Fruit fly (Drosophila melanogaster): ENCODE results near the gene Cbp80.

Gene Cbp80

DNA sequence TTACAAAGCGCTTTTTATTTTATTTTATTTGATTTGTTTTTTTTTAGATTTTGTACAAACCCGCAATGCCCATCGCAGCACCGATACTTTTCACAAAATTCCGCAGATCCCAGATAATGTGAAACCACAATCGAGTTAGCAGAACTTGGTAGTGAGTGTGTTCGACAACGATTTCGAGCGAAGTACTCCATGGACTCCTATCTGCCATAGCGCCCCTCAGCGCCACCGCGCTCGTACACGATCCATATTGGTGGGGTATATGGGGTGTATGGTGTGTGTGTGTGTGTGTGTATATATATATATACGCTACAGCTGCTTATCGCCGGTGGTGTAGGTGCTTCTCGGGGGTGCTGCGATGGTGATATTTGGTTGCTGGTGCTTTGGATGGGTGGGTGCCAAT is 37.4 kb upstream of the Cbp80 start (continued):
- TF ChIP-seq Adf1 (GFP tag; IDR thresholded peaks at IDR 0.05) (peak; percentile 19; the same call in 1 of the 2 replicates), GATAe (GFP tag; conservative IDR thresholded peaks at IDR 0.05) (peak; percentile 75), vfl (GFP tag; optimal IDR thresholded peaks at IDR 0.05) (no peak), CG12769 (tag; optimal IDR thresholded peaks at IDR 0.05) (peak; percentile 19), lab (GFP tag; optimal IDR thresholded peaks at IDR 0.05) (peak; percentile 59), Hsf (GFP tag; optimal IDR thresholded peaks at IDR 0.05) (no peak)

DNA sequence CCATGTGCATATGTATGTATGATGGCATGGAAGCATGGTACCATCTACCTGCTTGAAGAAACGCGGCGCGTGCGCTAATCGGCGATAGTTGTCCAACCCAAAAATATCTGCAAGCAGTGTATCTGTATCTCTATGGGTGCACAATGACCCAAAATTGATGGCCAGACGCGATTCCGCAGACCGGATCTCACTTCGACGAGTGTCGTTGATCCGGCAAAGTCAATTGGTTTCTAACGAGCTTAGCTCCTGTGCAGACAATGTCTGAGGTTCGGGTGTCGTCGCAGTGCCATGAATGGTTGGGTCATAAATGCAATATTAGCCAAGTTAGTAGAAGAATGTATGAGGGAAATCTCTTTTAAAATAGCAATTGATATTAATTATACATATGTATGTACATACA is 36.2 kb upstream of the Cbp80 start:
- peak; percentile 81 for TF ChIP-seq zen (tag; optimal IDR thresholded peaks at IDR 0.05)
- TF ChIP-seq tll (GFP tag; optimal IDR thresholded peaks at IDR 0.05): peak in 1 of 2 experiments; percentile 82
- TF ChIP-seq ranshi (GFP tag; IDR thresholded peaks at IDR 0.05): no peak
- TF ChIP-seq lab (GFP tag; optimal IDR thresholded peaks at IDR 0.05): no peak
- no peak for TF ChIP-seq CG3281 (GFP tag; optimal IDR thresholded peaks at IDR 0.05)
- no peak for TF ChIP-seq gsb-n (tag; optimal IDR thresholded peaks at IDR 0.05)
- TF ChIP-seq CG15479 (GFP tag; optimal IDR thresholded peaks at IDR 0.05): peak; percentile 84

DNA sequence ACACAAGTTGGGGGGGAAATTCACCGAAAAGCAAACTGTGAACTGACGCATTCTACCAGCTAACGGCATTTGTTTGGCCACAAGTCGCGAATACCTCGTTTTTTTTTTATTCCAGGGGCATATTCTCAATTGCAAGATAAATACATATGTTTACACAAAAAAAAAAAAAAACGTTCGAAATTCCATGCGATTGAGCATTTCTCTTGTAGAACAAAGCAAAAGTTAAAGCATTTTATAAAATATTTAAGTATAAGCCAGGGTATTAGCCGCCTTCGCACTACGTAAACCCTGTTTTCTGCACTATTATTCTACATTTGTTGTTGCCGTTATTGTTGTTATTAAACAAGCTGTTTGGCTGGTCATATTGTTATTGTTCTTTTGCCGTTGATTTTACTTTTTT is 35.5 kb upstream of the Cbp80 start:
- TF ChIP-seq unc-4 (GFP tag; IDR thresholded peaks at IDR 0.05; ENCODE audit: partially characterized antibody) (no peak), Pdp1 (GFP tag; optimal IDR thresholded peaks at IDR 0.05) (peak; percentile 5 to 8), seq (GFP tag; IDR thresholded peaks at IDR 0.05) (peak; percentile 59), Xbp1 (GFP tag; optimal IDR thresholded peaks at IDR 0.05) (peak; percentile 13), CG16779 (GFP tag; IDR thresholded peaks at IDR 0.05) (no peak), E2f1 (GFP tag; IDR thresholded peaks at IDR 0.05) (peak; percentile 30), CG9215 (GFP tag; IDR thresholded peaks at IDR 0.05) (peak; percentile 42; the same call in 1 of the 2 replicates), CG2120 (GFP tag; optimal IDR thresholded peaks at IDR 0.05) (peak; percentile 57), sens (GFP tag) (peak; percentile 80), B-H2 (GFP tag; optimal IDR thresholded peaks at IDR 0.05) (no peak), HLH3B (GFP tag; IDR thresholded peaks at IDR 0.05) (peak; percentile 39; the same call in 1 of the 2 replicates), tx (GFP tag; optimal IDR thresholded peaks at IDR 0.05) (no peak), Dip3 (GFP tag; optimal IDR thresholded peaks at IDR 0.05) (peak; percentile 31), CG7987 (GFP tag; optimal IDR thresholded peaks at IDR 0.05) (no peak), CG10565 (GFP tag; optimal IDR thresholded peaks at IDR 0.05) (no peak), dmrt99B (tag; optimal IDR thresholded peaks at IDR 0.05) (peak; percentile 10), Ada2b (GFP tag; IDR thresholded peaks at IDR 0.05) (peak; percentile 59), Taf1 (GFP tag; IDR thresholded peaks at IDR 0.05) (0 out of 2 replicates have a peak, but pooled peaks have one; percentile 17), H2.0 (GFP tag; IDR thresholded peaks at IDR 0.05) (peak; percentile 42), row (GFP tag; IDR thresholded peaks at IDR 0.05) (peak; percentile 66), grau (tag; optimal IDR thresholded peaks at IDR 0.05) (peak; percentile 5), CG17359 (tag; optimal IDR thresholded peaks at IDR 0.05) (peak; percentile 17), Kr (GFP tag; optimal IDR thresholded peaks at IDR 0.05) (no peak), en (GFP tag; optimal IDR thresholded peaks at IDR 0.05) (no peak), Bteb2 (GFP tag; optimal IDR thresholded peaks at IDR 0.05) (no peak), twi (tag; optimal IDR thresholded peaks at IDR 0.05) (no peak), Dp (GFP tag; optimal IDR thresholded peaks at IDR 0.05) (no peak), prd (optimal IDR thresholded peaks at IDR 0.05) (no peak), prd (GFP tag; IDR thresholded peaks at IDR 0.05) (peak; percentile 62; the same call in 2 of the 3 replicates), CG10209 (GFP tag; optimal IDR thresholded peaks at IDR 0.05) (peak; percentile 3), CG5953 (GFP tag; IDR thresholded peaks at IDR 0.05) (no peak), zfh2 (GFP tag; optimal IDR thresholded peaks at IDR 0.05) (peak; percentile 27), ssp (GFP tag; IDR thresholded peaks at IDR 0.05) (no peak), bcd (GFP tag; optimal IDR thresholded peaks at IDR 0.05) (peak; percentile 2), crp (GFP tag; optimal IDR thresholded peaks at IDR 0.05) (no peak), PHDP (tag; optimal IDR thresholded peaks at IDR 0.05) (peak; percentile 6)
